Fruit fly (Drosophila melanogaster) S2 (cell line): ENCODE measurements around the gene Sidpn.

Source experiments
- CG8478 ChIP-seq: fragments of >200 bp; optimal IDR thresholded peaks from 2 replicates; lab custom pipeline; 2018
- CTCF ChIP-seq, 2 experiments: fragments of >200 bp; optimal IDR thresholded peaks; 2 replicates each; lab custom pipeline; 2018

DNA sequence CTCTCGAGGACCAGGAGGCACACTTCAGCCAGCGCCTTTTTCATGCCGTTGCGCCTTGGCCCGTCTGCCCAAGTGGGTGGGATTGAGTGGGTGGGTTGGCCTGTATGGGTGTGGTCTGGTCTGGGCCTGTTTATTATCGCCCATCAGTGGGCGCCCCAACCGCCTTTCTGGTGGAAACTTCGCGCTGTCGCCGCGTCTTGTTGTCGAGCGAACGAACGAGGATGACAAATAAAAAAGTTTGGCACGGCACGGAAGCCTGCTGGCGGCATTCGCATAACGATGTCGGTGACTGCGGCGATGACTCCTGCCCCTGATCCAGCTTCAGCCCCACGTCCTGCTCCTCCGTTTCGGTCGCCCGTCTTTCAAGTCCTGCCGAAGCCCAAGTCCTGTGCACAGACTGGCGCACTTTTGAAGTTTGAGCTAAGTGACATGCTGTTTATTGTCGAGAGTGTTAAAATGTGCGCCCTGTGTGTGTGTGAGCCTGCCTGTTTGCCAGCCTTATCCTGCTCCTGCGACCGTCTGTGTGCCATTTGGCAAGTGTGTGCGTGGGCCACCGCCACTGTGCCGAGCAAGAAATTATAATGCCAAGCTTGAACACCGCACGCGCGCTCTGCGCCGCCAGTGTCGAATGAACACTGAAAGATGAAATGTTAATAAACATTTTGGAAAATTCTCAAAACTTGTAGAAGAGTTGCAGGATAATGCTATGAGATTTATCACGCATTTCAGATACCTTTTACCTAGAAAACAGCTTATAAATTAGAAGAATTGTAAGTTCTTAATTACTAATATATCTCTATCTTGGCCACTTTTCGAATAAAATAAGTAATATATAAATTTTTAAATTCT, 13.3 kb upstream of the Sidpn start:
- TF ChIP-seq CG8478 (lab: Kevin White, UChicago) (no peak), CTCF (optimal IDR thresholded peaks at IDR 0.05; lab: Kevin White, UChicago) (no peak)
